Worm (Caenorhabditis elegans): ENCODE data around the gene tag-153.

The tag-153 gene

DNA sequence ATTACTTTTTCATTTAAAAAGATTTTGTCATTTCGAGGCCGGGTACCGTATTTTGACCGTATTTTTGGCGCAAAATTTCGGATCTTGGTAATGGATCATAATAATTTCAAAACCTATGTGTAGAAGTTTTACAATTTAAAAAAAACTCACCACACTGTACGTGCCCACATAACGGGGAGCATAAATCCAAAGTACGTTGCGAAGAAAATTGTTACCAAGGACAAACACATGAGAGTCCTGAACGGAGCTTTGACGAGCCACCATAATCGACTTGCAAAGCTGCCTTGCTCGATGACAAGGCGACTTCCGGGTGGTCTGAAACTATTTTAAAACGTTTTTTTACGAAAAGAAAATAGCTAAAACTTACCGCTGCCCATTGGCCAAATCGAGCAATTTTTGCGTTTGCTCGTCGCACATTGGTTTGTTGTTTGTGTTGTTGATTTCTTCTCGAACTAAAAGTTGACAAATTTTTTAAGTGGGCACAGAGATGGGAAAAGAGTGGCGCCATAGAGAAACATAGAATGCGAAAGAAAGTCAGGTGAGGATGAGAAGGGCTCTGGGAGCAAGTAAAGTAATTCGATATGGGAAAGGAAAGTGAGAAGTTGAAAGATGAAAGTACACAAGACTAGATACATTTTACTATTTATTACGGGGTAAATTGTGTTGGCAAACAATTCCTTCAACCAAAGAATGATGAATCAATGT, 9.9 kb downstream of the tag-153 start:
- no peak for TF ChIP-seq unc-55 (GFP tag; optimal IDR thresholded peaks at IDR 0.05)
- TF ChIP-seq peb-1 (tag; optimal IDR thresholded peaks at IDR 0.05), result no peak
- TF ChIP-seq R02D3.7 (tag; optimal IDR thresholded peaks at IDR 0.05), result no peak
- no peak for TF ChIP-seq mbf-1 (tag; optimal IDR thresholded peaks at IDR 0.05)
- TF ChIP-seq mab-5 (tag; optimal IDR thresholded peaks at IDR 0.05), result no peak
- peak; percentile 48 for TF ChIP-seq F13H6.1 (tag; optimal IDR thresholded peaks at IDR 0.05)
- TF ChIP-seq sma-3 (GFP tag; optimal IDR thresholded peaks at IDR 0.05), result no peak
- TF ChIP-seq egl-27 (tag; optimal IDR thresholded peaks at IDR 0.05), result no peak
- TF ChIP-seq nhr-23 (tag; optimal IDR thresholded peaks at IDR 0.05), result no peak
- no peak for TF ChIP-seq C34F6.9 (tag; optimal IDR thresholded peaks at IDR 0.05)
- no peak for TF ChIP-seq dmd-4 (tag; optimal IDR thresholded peaks at IDR 0.05)
- no peak for TF ChIP-seq unc-39 (tag; optimal IDR thresholded peaks at IDR 0.05)
- no peak for TF ChIP-seq nhr-10 (tag; optimal IDR thresholded peaks at IDR 0.05)
- no peak for TF ChIP-seq lin-39 (tag; optimal IDR thresholded peaks at IDR 0.05)
- TF ChIP-seq nhr-129 (tag; optimal IDR thresholded peaks at IDR 0.05), result peak; percentile 7
- no peak for TF ChIP-seq alr-1 (tag; optimal IDR thresholded peaks at IDR 0.05)
- TF ChIP-seq nhr-77 (tag; optimal IDR thresholded peaks at IDR 0.05), result no peak
- TF ChIP-seq sem-4 (tag; optimal IDR thresholded peaks at IDR 0.05), result no peak

DNA sequence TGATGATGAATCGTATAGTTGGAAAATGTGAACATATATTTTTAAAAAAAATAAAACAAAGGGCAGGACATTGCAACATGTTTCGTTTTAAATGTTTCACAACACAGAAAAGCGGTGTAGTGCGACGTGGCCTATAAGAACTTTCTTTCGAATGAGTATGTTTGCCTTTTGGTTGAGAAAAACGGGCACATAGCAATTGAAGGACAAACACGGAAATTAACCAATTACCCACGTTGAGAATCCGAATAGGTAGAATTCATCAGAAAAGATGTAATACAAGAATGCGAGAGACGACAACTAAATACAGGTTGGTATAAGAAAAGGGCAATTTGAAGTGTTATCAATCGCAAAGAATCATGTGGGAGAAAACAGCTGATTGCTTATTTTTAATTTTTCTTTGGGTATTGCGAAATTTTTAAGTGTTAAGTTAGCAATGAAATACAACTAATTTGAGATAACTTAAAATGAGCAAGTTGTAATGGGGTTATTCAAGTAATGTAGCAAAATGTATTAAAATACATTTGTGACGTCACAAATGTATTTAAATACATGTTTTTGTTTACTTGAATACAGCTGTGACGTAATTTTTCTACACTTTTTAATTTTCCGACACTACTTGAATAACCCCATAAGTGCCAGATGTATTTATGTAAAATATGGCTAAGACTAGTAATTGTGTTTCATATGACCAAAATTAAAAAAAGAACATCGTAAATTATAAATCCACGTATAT, 10.6 kb downstream of the tag-153 start, which contains the start of gene acl-14:
Gene acl-14, minus strand, starts transcription at position 316 of the 733 bp plus-strand sequence.
- TF ChIP-seq unc-62 (GFP tag; optimal IDR thresholded peaks at IDR 0.05) (no peak), sma-9 (GFP tag; optimal IDR thresholded peaks at IDR 0.05) (peak; percentile 18), sma-9 (tag; optimal IDR thresholded peaks at IDR 0.05) (no peak), nhr-25 (tag; optimal IDR thresholded peaks at IDR 0.05) (peak; percentile 59), nhr-129 (tag; optimal IDR thresholded peaks at IDR 0.05) (no peak), fos-1 (tag; optimal IDR thresholded peaks at IDR 0.05) (no peak), unc-55 (GFP tag; optimal IDR thresholded peaks at IDR 0.05) (peak; percentile 8), gmeb-1 (tag; optimal IDR thresholded peaks at IDR 0.05) (peak; percentile 31)

DNA sequence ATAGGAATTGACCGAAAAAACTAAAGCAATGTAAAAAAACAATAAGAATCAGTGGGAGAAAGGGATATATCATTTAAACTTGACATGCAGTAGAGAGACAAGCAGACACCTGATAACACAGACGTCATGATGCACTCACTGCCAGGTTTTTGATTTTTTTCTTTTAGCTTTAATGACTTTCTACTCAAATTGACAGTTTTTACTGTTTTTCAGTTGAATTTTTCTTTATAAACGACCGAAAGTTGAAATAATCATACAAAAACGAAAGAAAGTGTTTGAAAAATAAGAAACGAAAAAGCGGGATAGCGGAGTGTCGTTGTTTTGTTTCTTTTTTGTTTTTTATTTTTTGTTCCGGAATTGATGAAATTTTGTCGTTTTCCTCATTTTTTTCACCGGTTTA, 11.3 kb downstream of the tag-153 start, which contains the start of gene ucp-4:
Gene ucp-4, plus strand, starts transcription at position 83 of the 400 bp plus-strand sequence.
- peak; percentile 37 for TF ChIP-seq C34F6.9 (tag; optimal IDR thresholded peaks at IDR 0.05)
- TF ChIP-seq blmp-1 (tag; optimal IDR thresholded peaks at IDR 0.05; ENCODE audit: insufficient read depth), result no peak

DNA sequence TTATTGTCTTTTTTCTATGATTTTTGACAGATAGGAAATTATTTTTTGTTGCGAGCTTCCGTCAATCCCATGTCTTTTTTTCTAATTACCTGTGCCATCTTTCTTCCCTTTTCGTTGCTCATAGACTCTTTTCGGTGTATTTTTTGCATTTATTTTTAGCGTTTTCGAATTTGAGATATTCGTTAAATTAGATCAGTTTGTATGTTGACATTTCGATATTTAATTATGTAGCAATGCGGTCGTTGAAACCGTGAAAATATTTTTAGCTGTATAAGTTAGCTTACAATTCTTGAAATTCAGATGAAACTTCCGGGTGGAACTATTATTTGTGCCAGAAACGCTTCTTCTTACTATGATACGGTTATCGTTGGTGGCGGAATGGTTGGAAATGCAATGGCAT, 13.6 kb downstream of the tag-153 start, which contains the start of gene coq-6:
Gene coq-6, plus strand, starts transcription at position 301 of the 400 bp plus-strand sequence.
- TF ChIP-seq nhr-23 (tag; optimal IDR thresholded peaks at IDR 0.05), result no peak

DNA sequence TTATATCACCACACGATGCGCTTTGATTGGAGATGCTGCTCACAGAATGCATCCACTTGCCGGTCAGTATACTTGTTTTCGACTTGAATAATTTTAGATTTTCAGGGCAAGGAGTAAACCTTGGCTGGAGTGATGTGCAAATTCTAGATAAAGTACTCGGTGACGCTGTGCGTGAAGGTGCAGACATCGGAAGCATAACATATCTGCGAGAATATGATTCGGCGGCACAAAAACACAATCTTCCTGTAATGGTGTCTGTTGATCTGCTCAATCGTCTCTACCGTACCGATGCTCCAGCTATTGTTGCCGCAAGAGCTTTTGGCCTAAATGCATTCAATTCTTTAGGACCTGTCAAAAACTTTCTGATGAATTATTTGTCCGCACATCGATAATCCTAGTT, 15.6 kb downstream of the tag-153 start:
- TF ChIP-seq aly-2 (tag; optimal IDR thresholded peaks at IDR 0.05), result no peak
- no peak for TF ChIP-seq nhr-23 (tag; optimal IDR thresholded peaks at IDR 0.05)
- TF ChIP-seq unc-62 (GFP tag; optimal IDR thresholded peaks at IDR 0.05), result no peak
- TF ChIP-seq nhr-237 (tag; optimal IDR thresholded peaks at IDR 0.05), result no peak
- TF ChIP-seq fos-1 (tag; optimal IDR thresholded peaks at IDR 0.05), result no peak
- no peak for TF ChIP-seq gmeb-1 (tag; optimal IDR thresholded peaks at IDR 0.05)
- peak; percentile 21 for TF ChIP-seq nhr-25 (tag; optimal IDR thresholded peaks at IDR 0.05)
- no peak for TF ChIP-seq lin-11 (tag; optimal IDR thresholded peaks at IDR 0.05)
- no peak for TF ChIP-seq blmp-1 (tag; optimal IDR thresholded peaks at IDR 0.05; ENCODE audit: insufficient read depth)
- no peak for TF ChIP-seq nhr-21 (tag; optimal IDR thresholded peaks at IDR 0.05)
- peak; percentile 59 for TF ChIP-seq ama-1 (optimal IDR thresholded peaks at IDR 0.05)
- no peak for TF ChIP-seq nhr-11 (tag; optimal IDR thresholded peaks at IDR 0.05)
- no peak for TF ChIP-seq lin-39 (tag; optimal IDR thresholded peaks at IDR 0.05)
- no peak for TF ChIP-seq C34F6.9 (tag; optimal IDR thresholded peaks at IDR 0.05)
- TF ChIP-seq sma-9 (GFP tag; optimal IDR thresholded peaks at IDR 0.05), result peak; percentile 44
- TF ChIP-seq sma-9 (tag; optimal IDR thresholded peaks at IDR 0.05), result no peak
- peak; percentile 53 for TF ChIP-seq Y55F3AM.14 (GFP tag; optimal IDR thresholded peaks at IDR 0.05)
- TF ChIP-seq mbf-1 (tag; optimal IDR thresholded peaks at IDR 0.05), result no peak
- no peak for TF ChIP-seq alr-1 (tag; optimal IDR thresholded peaks at IDR 0.05)
- no peak for TF ChIP-seq ZK546.5 (tag; optimal IDR thresholded peaks at IDR 0.05)
- no peak for TF ChIP-seq crh-2 (tag; optimal IDR thresholded peaks at IDR 0.05)
- peak; percentile 55 for TF ChIP-seq nhr-129 (tag; optimal IDR thresholded peaks at IDR 0.05)
- no peak for TF ChIP-seq skn-1 (tag; optimal IDR thresholded peaks at IDR 0.05)
- TF ChIP-seq sma-3 (GFP tag; optimal IDR thresholded peaks at IDR 0.05), result peak; percentile 51
- no peak for TF ChIP-seq ceh-82 (tag; optimal IDR thresholded peaks at IDR 0.05)
- TF ChIP-seq nhr-6 (tag; optimal IDR thresholded peaks at IDR 0.05), result peak; percentile 2

Data from whole organism, L2 larva.